Worm (Caenorhabditis elegans): ENCODE data around the gene spch-1.

DNA sequence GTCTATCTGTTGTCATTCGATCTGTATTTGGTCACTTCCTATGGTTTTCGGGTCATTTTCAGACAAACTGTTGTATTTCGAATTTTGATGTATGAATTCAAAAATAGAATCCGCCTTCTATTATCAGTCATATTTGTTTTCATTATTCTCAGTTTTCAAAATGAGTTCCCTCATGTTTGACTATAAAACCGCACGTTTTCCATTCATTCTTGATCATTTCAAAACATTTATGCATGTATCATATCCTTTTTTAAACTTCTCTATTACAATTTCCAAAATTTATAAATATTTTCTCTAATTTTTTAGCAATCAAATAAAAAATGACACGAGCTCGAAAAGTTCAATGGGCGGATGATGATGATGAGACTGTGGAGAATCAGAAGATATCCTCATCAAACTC is 26.5 kb upstream of the spch-1 start, which contains the start of gene K08F4.12:
- TF ChIP-seq ces-1 (GFP tag; optimal IDR thresholded peaks at IDR 0.05) (no peak), ztf-11 (tag; optimal IDR thresholded peaks at IDR 0.05) (no peak), snpc-4 (tag; optimal IDR thresholded peaks at IDR 0.05) (no peak), nhr-76 (tag; optimal IDR thresholded peaks at IDR 0.05) (no peak), mab-5 (tag; optimal IDR thresholded peaks at IDR 0.05) (no peak), blmp-1 (tag; optimal IDR thresholded peaks at IDR 0.05) (no peak), sptf-1 (tag; optimal IDR thresholded peaks at IDR 0.05) (no peak), mep-1 (tag; optimal IDR thresholded peaks at IDR 0.05) (no peak), drap-1 (GFP tag; optimal IDR thresholded peaks at IDR 0.05) (no peak), nhr-12 (tag; optimal IDR thresholded peaks at IDR 0.05) (no peak), ceh-83 (GFP tag; optimal IDR thresholded peaks at IDR 0.05) (no peak), ceh-39 (tag; optimal IDR thresholded peaks at IDR 0.05) (no peak), elt-1 (tag; optimal IDR thresholded peaks at IDR 0.05; ENCODE audit: borderline replicate concordance, insufficient read depth) (no peak)

Data from whole organism, mixed stage, embryonic.